Worm (Caenorhabditis elegans) whole organism, L2 larva: Measurements from ENCODE around the gene snfc-5.

Experiments
- C34F6.9 ChIP-seq: fragments of 150-350 bp; optimal IDR thresholded peaks from 2 replicates; lab custom pipeline; 2014; ENCODE audit warnings: missing biosample characterization, missing genetic modification characterization
- F13H6.1 ChIP-seq: sonication (generic microtip); optimal IDR thresholded peaks from 2 replicates; lab custom pipeline; 2016; ENCODE audit warnings: missing genetic modification characterization, missing compliant biosample characterization
- R02D3.7 ChIP-seq: fragments of 150-350 bp; optimal IDR thresholded peaks from 2 replicates; lab custom pipeline; 2014; ENCODE audit warnings: missing biosample characterization, missing genetic modification characterization
- ZK546.5 ChIP-seq: sonication (generic microtip); optimal IDR thresholded peaks from 2 replicates; lab custom pipeline; 2017; ENCODE audit warnings: missing biosample characterization, missing genetic modification characterization
- alr-1 ChIP-seq: fragments of 150-350 bp; optimal IDR thresholded peaks from 2 replicates; lab custom pipeline; 2014; ENCODE audit warnings: missing biosample characterization, missing genetic modification characterization
- aly-2 ChIP-seq: fragments of 150-350 bp; optimal IDR thresholded peaks from 2 replicates; lab custom pipeline; 2014; ENCODE audit warnings: missing biosample characterization, missing genetic modification characterization
- ama-1 ChIP-seq: fragments of 150-350 bp; optimal IDR thresholded peaks from 2 replicates; lab custom pipeline; 2018; ENCODE audit warnings: inconsistent platforms
- ceh-16 ChIP-seq: fragments of 150-350 bp; optimal IDR thresholded peaks from 2 replicates; lab custom pipeline; 2014; ENCODE audit warnings: missing biosample characterization, missing genetic modification characterization
- egl-27 ChIP-seq: sonication (generic microtip); optimal IDR thresholded peaks from 3 replicates; lab custom pipeline; 2017; ENCODE audit warnings: missing biosample characterization, missing genetic modification reagents, missing genetic modification characterization
- fos-1 ChIP-seq: fragments of 150-350 bp; optimal IDR thresholded peaks from 2 replicates; lab custom pipeline; 2014; ENCODE audit warnings: missing biosample characterization, missing genetic modification characterization
- gmeb-1 ChIP-seq: fragments of 150-350 bp; optimal IDR thresholded peaks from 2 replicates; lab custom pipeline; 2014; ENCODE audit warnings: missing biosample characterization, missing genetic modification characterization
- lin-11 ChIP-seq: fragments of 150-350 bp; sonication (generic microtip); optimal IDR thresholded peaks from 2 replicates; lab custom pipeline; 2014; ENCODE audit warnings: missing biosample characterization, missing genetic modification characterization, inconsistent platforms, mixed read lengths
- lin-13 ChIP-seq: fragments of 150-350 bp; optimal IDR thresholded peaks from 2 replicates; lab custom pipeline; 2014; ENCODE audit warnings: missing biosample characterization, missing genetic modification reagents, missing genetic modification characterization
- lin-39 ChIP-seq: fragments of 150-350 bp; optimal IDR thresholded peaks from 2 replicates; lab custom pipeline; 2014; ENCODE audit warnings: missing biosample characterization, missing genetic modification reagents, missing genetic modification characterization
- lsy-2 ChIP-seq, 2 experiments: fragments of 150-350 bp in 1 of 2; sonication (generic microtip) in 1 of 2; optimal IDR thresholded peaks; 2 replicates each; lab custom pipeline; 2014 to 2017; ENCODE audit warnings: missing biosample characterization in 2 of 2, missing genetic modification characterization in 2 of 2
- mbf-1 ChIP-seq: sonication (generic microtip); optimal IDR thresholded peaks from 2 replicates; lab custom pipeline; 2017; ENCODE audit warnings: missing biosample characterization, missing genetic modification characterization
- mdl-1 ChIP-seq, 2 experiments: fragments of 150-350 bp in 1 of 2; sonication (generic microtip) in 1 of 2; optimal IDR thresholded peaks; 2 replicates each; lab custom pipeline; 2017; ENCODE audit warnings: missing biosample characterization in 2 of 2, missing genetic modification characterization in 2 of 2
- nhr-10 ChIP-seq: sonication (generic microtip); optimal IDR thresholded peaks from 2 replicates; lab custom pipeline; 2017; ENCODE audit warnings: missing biosample characterization, missing genetic modification characterization
- nhr-11 ChIP-seq: fragments of 150-350 bp; optimal IDR thresholded peaks from 2 replicates; lab custom pipeline; 2014; ENCODE audit warnings: missing biosample characterization, missing genetic modification characterization
- nhr-12 ChIP-seq: fragments of 150-350 bp; optimal IDR thresholded peaks from 2 replicates; lab custom pipeline; 2014; ENCODE audit warnings: missing biosample characterization, missing genetic modification characterization
- nhr-129 ChIP-seq: fragments of 150-350 bp; optimal IDR thresholded peaks from 2 replicates; lab custom pipeline; 2014; ENCODE audit warnings: missing biosample characterization, missing genetic modification characterization
- nhr-23 ChIP-seq: fragments of 150-350 bp; optimal IDR thresholded peaks from 2 replicates; lab custom pipeline; 2014; ENCODE audit warnings: missing biosample characterization, missing genetic modification reagents, missing genetic modification characterization
- nhr-237 ChIP-seq: fragments of 150-350 bp; optimal IDR thresholded peaks from 2 replicates; lab custom pipeline; 2014; ENCODE audit warnings: missing biosample characterization, missing genetic modification characterization
- nhr-25 ChIP-seq: fragments of 150-350 bp; sonication (generic microtip); optimal IDR thresholded peaks from 3 replicates; lab custom pipeline; 2014; ENCODE audit warnings: missing biosample characterization, missing genetic modification characterization
- nhr-6 ChIP-seq: fragments of 150-350 bp; optimal IDR thresholded peaks from 2 replicates; lab custom pipeline; 2014; ENCODE audit warnings: missing biosample characterization, missing genetic modification characterization
- peb-1 ChIP-seq: fragments of 150-350 bp; optimal IDR thresholded peaks from 2 replicates; lab custom pipeline; 2014; ENCODE audit warnings: missing biosample characterization, missing genetic modification characterization
- sem-4 ChIP-seq: fragments of 150-350 bp; optimal IDR thresholded peaks from 2 replicates; lab custom pipeline; 2014; ENCODE audit warnings: missing biosample characterization, missing genetic modification reagents, missing genetic modification characterization
- sma-3 ChIP-seq: sonication (generic microtip); optimal IDR thresholded peaks from 2 replicates; lab custom pipeline; 2016; ENCODE audit warnings: missing genetic modification reagents, missing genetic modification characterization, missing compliant biosample characterization
- sma-9 ChIP-seq, 2 experiments: fragments of 150-350 bp in 1 of 2; sonication (generic microtip) in 1 of 2; optimal IDR thresholded peaks; 2 replicates each; lab custom pipeline; 2014 to 2016; ENCODE audit warnings: missing genetic modification characterization in 2 of 2, mild to moderate bottlenecking in 1 of 2, missing biosample characterization in 1 of 2, missing compliant biosample characterization in 1 of 2, missing genetic modification reagents in 1 of 2, moderate library complexity in 1 of 2
- unc-39 ChIP-seq: fragments of 150-350 bp; optimal IDR thresholded peaks from 2 replicates; lab custom pipeline; 2014; ENCODE audit warnings: missing biosample characterization, missing genetic modification characterization
- unc-55 ChIP-seq: fragments of 150-350 bp; sonication (generic microtip); optimal IDR thresholded peaks from 3 replicates; lab custom pipeline; 2014; ENCODE audit warnings: missing biosample characterization, missing genetic modification reagents, missing genetic modification characterization
- unc-62 ChIP-seq: fragments of 150-350 bp; optimal IDR thresholded peaks from 2 replicates; lab custom pipeline; 2014; ENCODE audit warnings: missing biosample characterization, missing genetic modification reagents, missing genetic modification characterization
- zag-1 ChIP-seq: fragments of 150-350 bp; optimal IDR thresholded peaks from 2 replicates; lab custom pipeline; 2014; ENCODE audit warnings: missing biosample characterization, missing genetic modification characterization
- ztf-11 ChIP-seq: sonication (generic microtip); optimal IDR thresholded peaks from 2 replicates; lab custom pipeline; 2017; ENCODE audit warnings: missing biosample characterization, missing genetic modification characterization
- ztf-4 ChIP-seq: fragments of 150-350 bp; optimal IDR thresholded peaks from 2 replicates; lab custom pipeline; 2014; ENCODE audit warnings: missing biosample characterization, missing genetic modification characterization

snfc-5 gene

DNA sequence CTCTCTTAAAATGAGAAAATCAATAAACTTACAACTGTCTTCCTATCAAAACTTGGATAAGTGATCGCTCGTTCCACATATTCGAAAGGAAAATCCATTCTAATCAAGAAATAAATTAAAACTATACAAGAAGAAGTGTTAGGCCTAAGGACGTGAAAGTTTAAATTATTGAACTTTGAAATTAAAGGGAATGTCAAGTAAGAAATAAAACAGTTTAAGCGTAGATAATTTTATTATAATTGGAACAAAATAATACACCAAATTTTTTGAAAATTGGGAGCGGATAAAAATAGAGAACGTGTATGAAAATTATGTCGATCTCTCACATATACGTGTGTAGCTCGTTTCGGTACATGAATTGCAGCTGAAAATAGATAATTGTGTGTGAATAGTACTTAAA, 24.8 kb downstream of the snfc-5 start, which contains the start of gene C28A5.6:
Gene C28A5.6 (minus strand): TSS at position 101 of the 400 bp plus-strand sequence.
- no peak for TF ChIP-seq unc-55
- no peak for TF ChIP-seq ama-1 (lab: Kevin White, UChicago)
- no peak for TF ChIP-seq nhr-129 (tag; lab: Kevin White, UChicago)
- TF ChIP-seq R02D3.7 (tag; lab: Kevin White, UChicago): no peak
- TF ChIP-seq fos-1 (tag; lab: Kevin White, UChicago): no peak
- TF ChIP-seq unc-62 (GFP tag; lab: Kevin White, UChicago): no peak
- TF ChIP-seq nhr-12 (tag; lab: Kevin White, UChicago): no peak
- TF ChIP-seq F13H6.1: no peak
- no peak for TF ChIP-seq C34F6.9 (tag; lab: Kevin White, UChicago)
- TF ChIP-seq lsy-2 (tag; optimal IDR thresholded peaks at IDR 0.05; lab: Kevin White, UChicago): no peak
- no peak for TF ChIP-seq nhr-6 (tag; lab: Kevin White, UChicago)
- no peak for TF ChIP-seq ZK546.5 (tag; lab: Kevin White, UChicago)
- TF ChIP-seq egl-27: no peak
- no peak for TF ChIP-seq mdl-1 (tag; optimal IDR thresholded peaks at IDR 0.05; lab: Kevin White, UChicago)
- no peak for TF ChIP-seq gmeb-1 (tag; lab: Kevin White, UChicago)
- no peak for TF ChIP-seq ceh-16 (tag; lab: Kevin White, UChicago)
- TF ChIP-seq nhr-23 (tag; lab: Kevin White, UChicago): no peak

DNA sequence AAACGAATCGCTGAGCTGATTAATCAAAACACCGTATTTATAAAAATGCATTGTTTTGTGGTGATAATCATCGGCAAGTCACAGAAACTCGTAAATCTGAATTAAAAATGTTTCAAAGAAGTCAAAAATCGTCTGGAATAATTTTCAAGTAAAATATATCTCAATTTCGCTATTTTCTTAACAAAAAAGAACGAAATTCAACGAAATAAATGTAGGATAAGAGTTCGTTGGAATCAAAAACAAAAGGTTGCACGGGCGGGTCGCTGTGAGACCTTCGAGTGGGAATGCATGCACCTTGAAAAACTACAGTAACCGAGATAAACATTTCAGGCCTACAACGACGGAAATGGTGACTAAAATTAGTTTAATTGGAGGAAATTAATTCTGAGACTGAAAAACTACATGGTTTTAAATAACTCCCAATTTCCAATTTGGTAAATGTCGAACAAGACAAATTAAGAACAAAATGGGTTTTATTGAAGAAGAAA, 29.8 kb downstream of the snfc-5 start, which contains the start of gene C28A5.1:
Gene C28A5.1 (minus strand): TSS at position 51 of the 488 bp plus-strand sequence.
- no peak for TF ChIP-seq egl-27
- no peak for TF ChIP-seq F13H6.1
- TF ChIP-seq sma-9 (GFP tag; optimal IDR thresholded peaks at IDR 0.05; lab: Kevin White, UChicago): no peak
- no peak for TF ChIP-seq sma-9 (tag; optimal IDR thresholded peaks at IDR 0.05; lab: Kevin White, UChicago)
- no peak for TF ChIP-seq peb-1 (tag; lab: Kevin White, UChicago)
- no peak for TF ChIP-seq lin-11
- no peak for TF ChIP-seq nhr-12 (tag; lab: Kevin White, UChicago)
- TF ChIP-seq alr-1 (tag; lab: Kevin White, UChicago): no peak
- no peak for TF ChIP-seq sma-3 (GFP tag; lab: Kevin White, UChicago)
- TF ChIP-seq aly-2: no peak

DNA sequence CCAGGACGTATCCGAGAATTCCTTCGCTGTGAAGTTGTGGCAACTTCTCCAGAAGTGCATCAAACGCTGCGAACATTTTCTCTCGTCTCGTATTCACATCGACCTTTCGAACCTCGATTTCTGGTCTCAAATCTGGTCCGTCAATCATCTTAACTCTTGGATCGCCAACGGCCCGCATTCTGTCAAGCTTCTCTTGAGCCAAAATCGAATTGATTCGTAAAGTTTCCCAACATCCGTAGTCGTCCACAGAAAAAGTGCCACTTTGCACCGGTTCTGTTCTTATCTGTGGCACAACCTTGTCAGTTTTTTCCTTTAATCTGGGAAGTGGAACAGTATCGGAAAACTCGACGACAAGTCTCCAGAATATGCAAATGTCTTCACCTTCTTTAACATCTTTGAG, 30.7 kb downstream of the snfc-5 start:
- TF ChIP-seq ztf-4: no peak
- TF ChIP-seq unc-62 (GFP tag; lab: Kevin White, UChicago): no peak
- TF ChIP-seq aly-2: no peak
- no peak for TF ChIP-seq nhr-12 (tag; lab: Kevin White, UChicago)
- TF ChIP-seq nhr-10 (tag; lab: Kevin White, UChicago): no peak
- no peak for TF ChIP-seq sem-4 (tag; lab: Kevin White, UChicago)
- no peak for TF ChIP-seq nhr-129 (tag; lab: Kevin White, UChicago)

DNA sequence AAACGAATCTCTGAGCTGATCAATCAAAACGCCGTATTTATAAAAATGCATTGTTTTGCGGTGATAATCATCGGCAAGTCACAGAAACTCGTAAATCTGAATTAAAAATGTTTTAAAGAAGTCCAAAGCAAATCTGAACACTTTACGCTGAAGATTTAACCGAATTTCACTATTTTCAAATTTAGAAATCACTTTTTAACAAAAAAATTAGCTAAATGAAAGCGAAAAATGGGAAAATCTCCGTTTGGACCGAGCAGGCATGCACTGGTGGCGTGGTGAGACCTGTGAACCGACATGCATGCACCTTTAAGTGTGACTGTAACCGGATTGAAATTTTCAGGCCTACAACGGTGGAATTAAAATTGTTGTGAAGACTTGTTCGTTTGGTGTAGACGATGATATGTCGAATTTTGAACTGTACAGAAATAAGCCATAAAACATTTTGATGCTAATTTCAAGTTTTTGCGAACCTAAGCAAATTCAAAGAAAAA, 35.0 kb downstream of the snfc-5 start, which contains the start of gene C28A5.2:
Gene C28A5.2 (minus strand): TSS at position 51 of the 491 bp plus-strand sequence.
- no peak for TF ChIP-seq ztf-11
- TF ChIP-seq nhr-11 (tag; lab: Kevin White, UChicago): no peak
- no peak for TF ChIP-seq lin-39 (tag; lab: Kevin White, UChicago)
- TF ChIP-seq egl-27: no peak
- no peak for TF ChIP-seq ama-1 (lab: Kevin White, UChicago)
- no peak for TF ChIP-seq fos-1 (tag; lab: Kevin White, UChicago)
- TF ChIP-seq nhr-25 (tag; lab: Kevin White, UChicago): no peak
- no peak for TF ChIP-seq nhr-12 (tag; lab: Kevin White, UChicago)
- no peak for TF ChIP-seq mbf-1 (tag; lab: Kevin White, UChicago)
- no peak for TF ChIP-seq nhr-237 (tag; lab: Kevin White, UChicago)
- no peak for TF ChIP-seq unc-55
- no peak for TF ChIP-seq C34F6.9 (tag; lab: Kevin White, UChicago)
- no peak for TF ChIP-seq lsy-2 (tag; optimal IDR thresholded peaks at IDR 0.05; lab: Kevin White, UChicago)
- no peak for TF ChIP-seq lin-13 (GFP tag; lab: Kevin White, UChicago)
- TF ChIP-seq unc-39 (tag; lab: Kevin White, UChicago): no peak

DNA sequence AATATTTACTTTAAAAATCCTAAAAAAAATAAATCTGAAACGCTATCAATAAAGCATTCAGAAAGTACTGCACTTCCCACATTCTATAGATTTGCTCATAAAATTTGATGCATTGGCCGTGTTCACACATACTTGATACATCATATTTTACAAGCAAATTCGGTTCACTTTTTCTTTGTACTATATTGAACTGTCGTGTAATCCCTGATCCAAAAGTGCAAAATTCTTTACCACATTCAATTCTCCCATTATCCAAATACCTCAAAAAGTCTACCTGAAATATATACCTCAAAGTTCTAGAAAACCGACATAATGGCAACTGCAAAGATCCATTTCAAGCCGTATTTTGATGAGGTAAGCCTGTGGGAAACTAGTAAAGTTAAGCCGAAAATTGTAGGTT, 37.2 kb downstream of the snfc-5 start, which contains the start of gene nex-3:
Gene nex-3 (plus strand): TSS at position 301 of the 400 bp plus-strand sequence.
- TF ChIP-seq zag-1: no peak
- no peak for TF ChIP-seq mdl-1 (tag; optimal IDR thresholded peaks at IDR 0.05; lab: Kevin White, UChicago)
- no peak for TF ChIP-seq C34F6.9 (tag; lab: Kevin White, UChicago)
- TF ChIP-seq gmeb-1 (tag; lab: Kevin White, UChicago): no peak
- no peak for TF ChIP-seq aly-2
- TF ChIP-seq R02D3.7 (tag; lab: Kevin White, UChicago): no peak
